Worm (Caenorhabditis elegans): ENCODE data around the gene str-57.

str-57 gene

ce11 chrV:15870356-15870755 is at the start of gene str-57:
Gene str-57 (plus strand): TSS chrV:15870656.
- TF ChIP-seq sea-1 (GFP tag; conservative IDR thresholded peaks at IDR 0.05) = no peak

DNA sequence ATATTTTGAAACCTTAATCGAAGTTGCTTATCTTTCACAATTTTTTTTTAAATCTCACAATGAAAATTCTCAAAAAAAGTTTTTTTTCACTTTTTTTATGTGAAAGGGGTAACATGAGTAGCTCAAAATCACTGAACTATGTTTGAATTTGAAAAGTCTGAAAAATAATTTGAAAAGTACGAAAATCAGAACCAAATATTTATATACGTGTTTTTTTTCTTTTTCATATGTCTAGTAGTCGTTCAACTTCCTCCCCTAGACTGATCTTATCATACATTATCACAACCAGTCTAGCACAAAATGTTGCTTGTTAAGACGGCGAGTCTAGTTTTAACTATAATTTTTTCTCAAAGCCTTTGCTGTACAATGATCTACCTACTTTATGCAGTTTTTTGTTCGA is 49.1 kb upstream of the str-57 start, which contains the start of gene srbc-49:
Gene srbc-49, plus strand, starts transcription at position 301 of the 400 bp plus-strand sequence.
- TF ChIP-seq ama-1 (optimal IDR thresholded peaks at IDR 0.05) (no peak), tbx-37 (GFP tag; conservative IDR thresholded peaks at IDR 0.05) (no peak), tra-4 (tag; optimal IDR thresholded peaks at IDR 0.05) (no peak), F13C5.2 (tag; optimal IDR thresholded peaks at IDR 0.05) (no peak), hnd-1 (tag; optimal IDR thresholded peaks at IDR 0.05) (no peak), sea-1 (GFP tag; conservative IDR thresholded peaks at IDR 0.05) (no peak), B0310.2 (tag; optimal IDR thresholded peaks at IDR 0.05) (no peak), pes-1 (GFP tag; IDR thresholded peaks at IDR 0.05) (no peak), flt-1 (GFP tag; IDR thresholded peaks at IDR 0.05) (no peak), hmg-4 (GFP tag; optimal IDR thresholded peaks at IDR 0.05) (no peak), hmbx-1 (tag; optimal IDR thresholded peaks at IDR 0.05) (no peak)

DNA sequence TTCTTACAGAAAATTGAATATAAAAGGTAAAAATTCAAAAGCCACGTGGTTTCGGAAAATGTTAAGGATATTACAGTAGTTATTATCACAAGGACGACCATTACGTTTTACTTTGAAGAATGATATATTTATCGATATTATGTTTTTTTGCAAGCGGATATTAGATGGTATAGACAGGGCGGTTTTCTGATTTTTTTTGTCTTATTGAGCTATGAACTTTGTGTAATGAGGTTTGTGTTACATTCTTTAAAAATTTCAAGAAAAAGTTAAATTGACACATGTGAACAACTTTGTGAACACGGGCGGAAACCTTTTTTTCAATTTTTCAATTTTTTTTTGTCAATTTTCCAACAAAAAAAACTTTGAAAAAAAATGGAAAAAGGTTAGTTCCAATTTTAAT is 45.6 kb upstream of the str-57 start, which contains the start of gene srbc-50:
Gene srbc-50, minus strand, starts transcription at position 101 of the 400 bp plus-strand sequence.
- no peak for TF ChIP-seq ama-1 (optimal IDR thresholded peaks at IDR 0.05)
- TF ChIP-seq ets-7 (tag; optimal IDR thresholded peaks at IDR 0.05) = no peak
- no peak for TF ChIP-seq ceh-36 (tag; optimal IDR thresholded peaks at IDR 0.05)
- TF ChIP-seq sea-1 (GFP tag; conservative IDR thresholded peaks at IDR 0.05) = no peak
- TF ChIP-seq F13C5.2 (tag; optimal IDR thresholded peaks at IDR 0.05) = no peak
- no peak for TF ChIP-seq scrt-1 (GFP tag; IDR thresholded peaks at IDR 0.05)

DNA sequence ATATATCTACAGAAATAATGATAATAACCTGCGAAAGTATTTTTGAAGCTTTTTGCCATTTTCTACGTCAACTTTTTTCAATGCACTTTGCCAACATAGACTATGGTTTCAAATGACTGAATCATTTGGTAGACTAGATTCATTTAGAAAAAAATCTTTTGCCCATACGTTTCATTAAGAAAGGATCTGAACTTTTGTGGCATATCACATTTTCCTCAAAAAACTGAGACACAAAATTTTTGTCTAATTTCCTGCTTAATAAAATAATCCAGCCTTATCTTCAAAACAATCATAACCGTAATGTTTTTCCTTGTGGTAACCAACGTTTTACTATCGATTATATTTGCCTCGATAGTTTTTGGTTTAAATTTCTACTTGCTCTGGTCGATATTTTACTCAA is 44.3 kb upstream of the str-57 start, which contains the start of gene srbc-51:
Gene srbc-51, plus strand, starts transcription at position 301 of the 400 bp plus-strand sequence.
- TF ChIP-seq sea-1 (GFP tag; conservative IDR thresholded peaks at IDR 0.05) (no peak), flt-1 (GFP tag; IDR thresholded peaks at IDR 0.05) (no peak), tra-4 (tag; optimal IDR thresholded peaks at IDR 0.05) (no peak), tbx-37 (GFP tag; conservative IDR thresholded peaks at IDR 0.05) (no peak)

ce11 chrV:15829907-15830306 is 40.5 kb upstream of the str-57 start, which contains the start of gene srbc-55:
Gene srbc-55 (minus strand): TSS chrV:15830007.
- TF ChIP-seq tra-4 (tag; optimal IDR thresholded peaks at IDR 0.05) = no peak
- TF ChIP-seq sea-1 (GFP tag; conservative IDR thresholded peaks at IDR 0.05) = no peak
- TF ChIP-seq scrt-1 (GFP tag; IDR thresholded peaks at IDR 0.05) = no peak
- no peak for TF ChIP-seq tbx-37 (GFP tag; conservative IDR thresholded peaks at IDR 0.05)
- TF ChIP-seq pes-1 (GFP tag; IDR thresholded peaks at IDR 0.05) = no peak
- no peak for TF ChIP-seq ama-1 (optimal IDR thresholded peaks at IDR 0.05)
- no peak for TF ChIP-seq ets-7 (tag; optimal IDR thresholded peaks at IDR 0.05)
- no peak for TF ChIP-seq hmbx-1 (tag; optimal IDR thresholded peaks at IDR 0.05)
- TF ChIP-seq B0310.2 (tag; optimal IDR thresholded peaks at IDR 0.05) = no peak
- TF ChIP-seq hmg-4 (GFP tag; optimal IDR thresholded peaks at IDR 0.05) = no peak
- no peak for TF ChIP-seq F13C5.2 (tag; optimal IDR thresholded peaks at IDR 0.05)
- no peak for TF ChIP-seq hnd-1 (tag; optimal IDR thresholded peaks at IDR 0.05)
- TF ChIP-seq flt-1 (GFP tag; IDR thresholded peaks at IDR 0.05) = no peak
- TF ChIP-seq ceh-13 (GFP tag; optimal IDR thresholded peaks at IDR 0.05) = no peak
- no peak for TF ChIP-seq ceh-36 (tag; optimal IDR thresholded peaks at IDR 0.05)
- no peak for TF ChIP-seq tbx-11 (GFP tag; IDR thresholded peaks at IDR 0.05)
- TF ChIP-seq aly-1 (tag; optimal IDR thresholded peaks at IDR 0.05) = no peak

DNA sequence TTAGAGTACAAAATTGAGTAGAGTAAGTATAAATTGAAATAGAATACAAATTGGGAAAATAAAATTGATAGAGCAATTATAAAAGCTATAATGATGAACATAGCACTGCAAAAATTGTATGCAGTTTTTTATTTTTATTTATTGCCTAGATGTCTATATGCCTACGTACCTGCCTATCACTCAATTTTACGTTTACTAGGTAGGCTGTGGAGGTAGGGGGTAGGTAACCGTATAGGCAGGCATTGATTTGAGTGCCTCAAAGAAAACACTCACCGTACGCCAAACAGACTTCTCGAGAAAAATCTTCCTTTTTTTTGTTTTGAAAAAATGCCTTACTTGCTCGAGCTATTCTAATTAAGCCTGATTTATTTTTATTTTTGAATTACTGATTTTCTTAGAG is 38.9 kb upstream of the str-57 start, which contains the start of gene srbc-56:
Gene srbc-56, minus strand, starts transcription at position 101 of the 400 bp plus-strand sequence.
- TF ChIP-seq hnd-1 (tag; optimal IDR thresholded peaks at IDR 0.05) (no peak), tra-4 (tag; optimal IDR thresholded peaks at IDR 0.05) (no peak), tbx-37 (GFP tag; conservative IDR thresholded peaks at IDR 0.05) (no peak), ceh-13 (GFP tag; optimal IDR thresholded peaks at IDR 0.05) (no peak), flt-1 (GFP tag; IDR thresholded peaks at IDR 0.05) (no peak), hmbx-1 (tag; optimal IDR thresholded peaks at IDR 0.05) (no peak), scrt-1 (GFP tag; IDR thresholded peaks at IDR 0.05) (no peak), hmg-4 (GFP tag; optimal IDR thresholded peaks at IDR 0.05) (no peak), ets-7 (tag; optimal IDR thresholded peaks at IDR 0.05) (no peak), pes-1 (GFP tag; IDR thresholded peaks at IDR 0.05) (no peak), aly-1 (tag; optimal IDR thresholded peaks at IDR 0.05) (no peak), F13C5.2 (tag; optimal IDR thresholded peaks at IDR 0.05) (no peak), B0310.2 (tag; optimal IDR thresholded peaks at IDR 0.05) (no peak), ceh-36 (tag; optimal IDR thresholded peaks at IDR 0.05) (no peak), sea-1 (GFP tag; conservative IDR thresholded peaks at IDR 0.05) (no peak), ama-1 (optimal IDR thresholded peaks at IDR 0.05) (no peak)

DNA sequence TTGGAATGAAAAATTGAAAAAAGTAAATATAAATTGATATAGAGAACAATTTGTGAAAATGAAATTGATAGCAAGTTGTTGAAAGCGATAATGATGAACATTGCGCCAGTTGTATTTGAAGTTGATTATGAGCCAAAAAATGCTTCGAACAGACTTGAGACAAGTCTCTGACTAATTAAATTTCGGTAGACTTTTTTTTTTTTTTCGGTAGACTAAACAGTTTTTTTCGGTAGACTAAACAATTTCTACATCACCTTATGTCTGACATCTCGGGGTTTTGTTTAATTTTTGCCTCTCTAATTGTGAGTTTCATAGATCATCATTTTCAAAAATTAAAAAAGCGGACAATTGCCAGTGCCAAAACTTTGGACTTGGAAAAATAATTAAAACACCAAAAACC is 36.8 kb upstream of the str-57 start, which contains the start of gene srbc-54:
Gene srbc-54, minus strand, starts transcription at position 101 of the 400 bp plus-strand sequence.
- TF ChIP-seq hmbx-1 (tag; optimal IDR thresholded peaks at IDR 0.05) = no peak
- TF ChIP-seq tbx-11 (GFP tag; IDR thresholded peaks at IDR 0.05) = no peak
- TF ChIP-seq scrt-1 (GFP tag; IDR thresholded peaks at IDR 0.05) = no peak
- TF ChIP-seq ama-1 (optimal IDR thresholded peaks at IDR 0.05) = no peak
- no peak for TF ChIP-seq hnd-1 (tag; optimal IDR thresholded peaks at IDR 0.05)
- no peak for TF ChIP-seq F13C5.2 (tag; optimal IDR thresholded peaks at IDR 0.05)
- no peak for TF ChIP-seq sea-1 (GFP tag; conservative IDR thresholded peaks at IDR 0.05)
- no peak for TF ChIP-seq flt-1 (GFP tag; IDR thresholded peaks at IDR 0.05)
- TF ChIP-seq tbx-37 (GFP tag; conservative IDR thresholded peaks at IDR 0.05) = no peak
- TF ChIP-seq ets-7 (tag; optimal IDR thresholded peaks at IDR 0.05) = no peak
- no peak for TF ChIP-seq ceh-13 (GFP tag; optimal IDR thresholded peaks at IDR 0.05)
- no peak for TF ChIP-seq ceh-36 (tag; optimal IDR thresholded peaks at IDR 0.05)
- no peak for TF ChIP-seq pes-1 (GFP tag; IDR thresholded peaks at IDR 0.05)
- no peak for TF ChIP-seq hmg-4 (GFP tag; optimal IDR thresholded peaks at IDR 0.05)
- TF ChIP-seq aly-1 (tag; optimal IDR thresholded peaks at IDR 0.05) = no peak
- no peak for TF ChIP-seq B0310.2 (tag; optimal IDR thresholded peaks at IDR 0.05)
- TF ChIP-seq tra-4 (tag; optimal IDR thresholded peaks at IDR 0.05) = no peak

DNA sequence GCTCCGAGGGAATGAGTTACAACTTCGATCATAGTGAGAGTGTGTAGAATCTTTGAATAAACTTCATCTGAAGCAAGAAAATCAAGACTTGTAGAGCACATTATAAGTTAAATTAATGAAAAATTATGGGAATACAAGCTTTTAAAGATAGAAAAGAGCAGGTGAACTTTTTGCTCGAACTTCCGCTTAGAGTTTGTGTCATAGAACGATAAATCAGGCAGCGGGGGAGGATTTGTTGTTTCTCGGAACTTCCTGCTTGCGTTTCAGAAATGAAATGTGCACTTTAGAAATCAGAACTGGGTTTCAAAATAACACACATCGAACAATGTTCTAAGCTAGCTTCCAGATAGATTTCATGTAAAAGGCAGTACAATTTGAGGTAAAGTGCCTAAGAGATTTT is 29.4 kb upstream of the str-57 start, which contains the start of gene srh-149:
Gene srh-149, minus strand, starts transcription at position 101 of the 400 bp plus-strand sequence.
- no peak for TF ChIP-seq hmbx-1 (tag; optimal IDR thresholded peaks at IDR 0.05)
